Fruit fly (Drosophila melanogaster) whole organism, embryonic: ENCODE measurements around the gene CG1824.

ENCODE experiments used
- CG13296 ChIP-seq: fragments of 200-800 bp; sonication (Bioruptor generic); optimal IDR thresholded peaks from 3 replicates; lab custom pipeline; 2018; ENCODE audit warnings: missing biosample characterization, mild to moderate bottlenecking, missing genetic modification characterization
- CG8281 ChIP-seq: fragments of 200-800 bp; sonication (Bioruptor generic); optimal IDR thresholded peaks from 2 replicates; lab custom pipeline; 2018; ENCODE audit warnings: missing biosample characterization, mild to moderate bottlenecking, missing genetic modification characterization, moderate library complexity
- D ChIP-seq, 2 experiments: fragments of 200-800 bp in 1 of 2; fragments of >200 bp in 1 of 2; sonication (Bioruptor generic) in 1 of 2; optimal IDR thresholded peaks; 2 replicates in 1 of 2; 3 replicates in 1 of 2; lab custom pipeline; 2017; ENCODE audit warnings: mild to moderate bottlenecking in 1 of 2, missing biosample characterization in 1 of 2, missing genetic modification characterization in 1 of 2, missing genetic modification reagents in 1 of 2
- Deaf1 ChIP-seq: fragments of 200-800 bp; optimal IDR thresholded peaks from 3 replicates; lab custom pipeline; 2019; ENCODE audit warnings: missing biosample characterization, mild to moderate bottlenecking, missing genetic modification characterization, moderate library complexity
- Elba2 ChIP-seq: fragments of 200-800 bp; sonication (Bioruptor generic); optimal IDR thresholded peaks from 3 replicates; lab custom pipeline; 2016; ENCODE audit warnings: missing biosample characterization, missing genetic modification characterization
- MESR4 ChIP-seq: fragments of 200-800 bp; sonication (Bioruptor generic); optimal IDR thresholded peaks from 2 replicates; lab custom pipeline; 2018; ENCODE audit warnings: missing biosample characterization, mild to moderate bottlenecking, missing genetic modification characterization, moderate library complexity
- NC2α ChIP-seq: fragments of 200-800 bp; sonication (Bioruptor generic); optimal IDR thresholded peaks from 2 replicates; lab custom pipeline; 2016; ENCODE audit warnings: missing biosample characterization, missing genetic modification characterization
- crc ChIP-seq: fragments of 200-800 bp; sonication (Bioruptor generic); optimal IDR thresholded peaks from 2 replicates; lab custom pipeline; 2016; ENCODE audit warnings: missing biosample characterization, missing genetic modification characterization
- peb ChIP-seq: fragments of 200-800 bp; sonication (Bioruptor generic); IDR thresholded peaks from 2 replicates; pipeline ENCODE4 v1.3.6; 2022; ENCODE audit warnings: missing biosample characterization, missing genetic modification characterization
- scrt ChIP-seq: fragments of 200-800 bp; sonication (Bioruptor generic); optimal IDR thresholded peaks from 2 replicates; lab custom pipeline; 2018; ENCODE audit warnings: missing biosample characterization, mild to moderate bottlenecking, missing genetic modification characterization, moderate library complexity
- sens-2 ChIP-seq: fragments of 200-800 bp; sonication (Bioruptor generic); IDR thresholded peaks from 2 replicates; pipeline ENCODE4 v1.3.6; 2022; ENCODE audit warnings: missing biosample characterization, missing genetic modification characterization
- vvl ChIP-seq: fragments of 200-800 bp; sonication (Bioruptor generic); IDR thresholded peaks from 2 replicates; pipeline ENCODE4 v1.3.6; 2022; ENCODE audit warnings: missing biosample characterization, missing genetic modification characterization

- no peak for TF ChIP-seq NC2α
- no peak for TF ChIP-seq CG13296 (GFP tag; lab: Kevin White, UChicago)
- no peak for TF ChIP-seq CG8281 (tag; lab: Kevin White, UChicago)
- TF ChIP-seq Deaf1 (tag; lab: Kevin White, UChicago), result no peak
- no peak for TF ChIP-seq peb (GFP tag; lab: Robert Waterston, UW)
- TF ChIP-seq scrt (GFP tag; lab: Kevin White, UChicago), result no peak
- TF ChIP-seq Elba2 (GFP tag; lab: Kevin White, UChicago), result no peak
- TF ChIP-seq crc (GFP tag; lab: Kevin White, UChicago), result no peak
- TF ChIP-seq sens-2 (GFP tag; lab: Robert Waterston, UW), result no peak
- no peak for TF ChIP-seq vvl
- TF ChIP-seq D (optimal IDR thresholded peaks at IDR 0.05; lab: Kevin White, UChicago), result no peak
- TF ChIP-seq D (GFP tag; optimal IDR thresholded peaks at IDR 0.05; lab: Kevin White, UChicago), result no peak
- TF ChIP-seq MESR4 (GFP tag; lab: Kevin White, UChicago), result no peak
Measured at dm6 chrX:12596353-12597107, 1.1 kb upstream of the CG1824 start.
